Fruit fly (Drosophila melanogaster) whole organism, prepupa: ENCODE results near the gene Cpr65Az.

ENCODE experiments used
- Blimp-1 ChIP-seq: fragments of 200-800 bp; sonication (Bioruptor generic); optimal IDR thresholded peaks from 3 replicates; lab custom pipeline; 2017; ENCODE audit warnings: missing biosample characterization, missing genetic modification characterization, mild to moderate bottlenecking, moderate library complexity, missing genetic modification reagents
- CG10631 ChIP-seq: fragments of 200-800 bp; sonication (Bioruptor generic); optimal IDR thresholded peaks from 2 replicates; lab custom pipeline; 2016; ENCODE audit warnings: missing biosample characterization, missing genetic modification characterization
- CG10669 ChIP-seq: fragments of 200-800 bp; sonication (Bioruptor generic); optimal IDR thresholded peaks from 3 replicates; lab custom pipeline; 2018; ENCODE audit warnings: missing biosample characterization, mild to moderate bottlenecking, missing genetic modification characterization, moderate library complexity
- CG11294 ChIP-seq: fragments of 200-800 bp; sonication (Bioruptor generic); IDR thresholded peaks from 2 replicates; pipeline ENCODE4 v1.3.6; 2022; ENCODE audit warnings: missing biosample characterization, missing genetic modification characterization
- CG15336 ChIP-seq: fragments of 200-800 bp; sonication (Bioruptor generic); IDR thresholded peaks from 2 replicates; pipeline ENCODE4 v1.3.6; 2022; ENCODE audit warnings: missing biosample characterization, missing genetic modification characterization
- CG1621 ChIP-seq: fragments of 200-800 bp; sonication (Bioruptor generic); optimal IDR thresholded peaks from 3 replicates; lab custom pipeline; 2018; ENCODE audit warnings: missing biosample characterization, mild to moderate bottlenecking, missing genetic modification characterization
- CG16779 ChIP-seq: fragments of 200-800 bp; sonication (Bioruptor generic); optimal IDR thresholded peaks from 3 replicates; lab custom pipeline; 2017; ENCODE audit warnings: missing biosample characterization, mild to moderate bottlenecking, missing genetic modification characterization
- CG3032 ChIP-seq: fragments of 200-800 bp; optimal IDR thresholded peaks from 2 replicates; lab custom pipeline; 2019; ENCODE audit warnings: missing biosample characterization, mild to moderate bottlenecking, missing genetic modification characterization, moderate library complexity
- CG31627 ChIP-seq: fragments of 200-800 bp; sonication (Bioruptor generic); optimal IDR thresholded peaks from 3 replicates; lab custom pipeline; 2016; ENCODE audit warnings: missing biosample characterization, missing genetic modification characterization
- CG3919 ChIP-seq: fragments of 200-800 bp; sonication (Bioruptor generic); optimal IDR thresholded peaks from 3 replicates; lab custom pipeline; 2016; ENCODE audit warnings: missing biosample characterization, missing genetic modification characterization
- CG6163 ChIP-seq: fragments of 200-800 bp; sonication (Bioruptor generic); IDR thresholded peaks from 3 replicates; pipeline ENCODE4 v1.3.6; 2022; ENCODE audit warnings: missing biosample characterization, missing genetic modification characterization
- CG6276 ChIP-seq: fragments of 200-800 bp; sonication (Bioruptor generic); optimal IDR thresholded peaks from 2 replicates; lab custom pipeline; 2017; ENCODE audit warnings: missing biosample characterization, mild to moderate bottlenecking, missing genetic modification characterization
- CG6808 ChIP-seq: fragments of 200-800 bp; sonication (Bioruptor generic); optimal IDR thresholded peaks from 3 replicates; lab custom pipeline; 2017; ENCODE audit warnings: missing biosample characterization, missing genetic modification characterization, mild to moderate bottlenecking, moderate library complexity, missing genetic modification reagents
- CG6854 ChIP-seq: fragments of 200-800 bp; sonication (Bioruptor generic); optimal IDR thresholded peaks from 2 replicates; lab custom pipeline; 2017; ENCODE audit warnings: missing biosample characterization, mild to moderate bottlenecking, missing genetic modification characterization
- CG7368 ChIP-seq: fragments of 200-800 bp; sonication (Bioruptor generic); optimal IDR thresholded peaks from 3 replicates; lab custom pipeline; 2016; ENCODE audit warnings: missing biosample characterization, missing genetic modification characterization
- CG8119 ChIP-seq: fragments of 200-800 bp; sonication (Bioruptor generic); IDR thresholded peaks from 3 replicates; pipeline ENCODE4 v1.3.6; 2022; ENCODE audit warnings: missing biosample characterization, missing genetic modification characterization
- CG8319 ChIP-seq: fragments of 200-800 bp; sonication (Bioruptor generic); optimal IDR thresholded peaks from 3 replicates; lab custom pipeline; 2016; ENCODE audit warnings: missing biosample characterization, missing genetic modification characterization
- CG8632 ChIP-seq: fragments of 200-800 bp; sonication (Bioruptor generic); optimal IDR thresholded peaks from 3 replicates; lab custom pipeline; 2016; ENCODE audit warnings: missing biosample characterization, missing genetic modification characterization
- CG9139 ChIP-seq: fragments of 200-800 bp; sonication (Bioruptor generic); optimal IDR thresholded peaks from 3 replicates; lab custom pipeline; 2017; ENCODE audit warnings: missing biosample characterization, mild to moderate bottlenecking, missing genetic modification characterization
- Eip75B ChIP-seq: fragments of 200-800 bp; sonication (Bioruptor generic); optimal IDR thresholded peaks from 3 replicates; lab custom pipeline; 2016; ENCODE audit warnings: missing biosample characterization, missing genetic modification characterization
- Eip78C ChIP-seq: fragments of 200-800 bp; sonication (Bioruptor generic); peaks from one replicate; lab custom pipeline; 2016; ENCODE audit warnings: missing biosample characterization, missing genetic modification characterization
- Eip93F ChIP-seq: fragments of 200-800 bp; sonication (Bioruptor generic); optimal IDR thresholded peaks from 2 replicates; lab custom pipeline; 2016; ENCODE audit warnings: missing biosample characterization, mild to moderate bottlenecking, missing genetic modification characterization
- Hr38 ChIP-seq: sonication (Bioruptor generic); optimal IDR thresholded peaks from 2 replicates; lab custom pipeline; 2016; ENCODE audit warnings: missing biosample characterization, missing genetic modification characterization
- Hr4 ChIP-seq: fragments of 200-800 bp; sonication (Bioruptor generic); optimal IDR thresholded peaks from 3 replicates; lab custom pipeline; 2016; ENCODE audit warnings: missing biosample characterization, missing genetic modification characterization
- Met ChIP-seq: fragments of 200-800 bp; sonication (Bioruptor generic); optimal IDR thresholded peaks from 3 replicates; lab custom pipeline; 2016; ENCODE audit warnings: missing biosample characterization, missing genetic modification characterization
- OdsH ChIP-seq: fragments of 200-800 bp; sonication (Bioruptor generic); optimal IDR thresholded peaks from 3 replicates; lab custom pipeline; 2016; ENCODE audit warnings: missing biosample characterization, missing genetic modification characterization
- Sox14 ChIP-seq: fragments of 200-800 bp; sonication (Bioruptor generic); optimal IDR thresholded peaks from 3 replicates; lab custom pipeline; 2016; ENCODE audit warnings: missing biosample characterization, missing genetic modification characterization
- achi ChIP-seq: fragments of 200-800 bp; sonication (Bioruptor generic); optimal IDR thresholded peaks from 3 replicates; lab custom pipeline; 2016; ENCODE audit warnings: missing biosample characterization, missing genetic modification characterization
- acj6 ChIP-seq: fragments of 200-800 bp; sonication (Bioruptor generic); optimal IDR thresholded peaks from 3 replicates; lab custom pipeline; 2016; ENCODE audit warnings: missing biosample characterization, missing genetic modification characterization
- cyc ChIP-seq: fragments of 200-800 bp; sonication (Bioruptor generic); optimal IDR thresholded peaks from 3 replicates; lab custom pipeline; 2016; ENCODE audit warnings: missing biosample characterization, missing genetic modification characterization
- dsx ChIP-seq: fragments of 200-800 bp; optimal IDR thresholded peaks from 3 replicates; lab custom pipeline; 2019; ENCODE audit warnings: missing biosample characterization, mild to moderate bottlenecking, missing genetic modification characterization, moderate library complexity; ENCODE audit not compliant: poor library complexity, severe bottlenecking
- eg ChIP-seq: fragments of 200-800 bp; sonication (Bioruptor generic); IDR thresholded peaks from 3 replicates; pipeline ENCODE4 v1.3.6; 2022; ENCODE audit warnings: missing biosample characterization, missing genetic modification characterization
- esn ChIP-seq: fragments of 200-800 bp; sonication (Bioruptor generic); optimal IDR thresholded peaks from 2 replicates; lab custom pipeline; 2016; ENCODE audit warnings: missing biosample characterization, mild to moderate bottlenecking, missing genetic modification characterization, moderate library complexity
- fd59A ChIP-seq: fragments of 200-800 bp; sonication (Bioruptor generic); optimal IDR thresholded peaks from 2 replicates; lab custom pipeline; 2017; ENCODE audit warnings: missing biosample characterization, mild to moderate bottlenecking, missing genetic modification characterization, missing genetic modification reagents
- fd85E ChIP-seq: fragments of 200-800 bp; sonication (Bioruptor generic); optimal IDR thresholded peaks from 3 replicates; lab custom pipeline; 2016; ENCODE audit warnings: missing biosample characterization, missing genetic modification characterization
- fkh ChIP-seq: fragments of 200-800 bp; sonication (Bioruptor generic); optimal IDR thresholded peaks from 3 replicates; lab custom pipeline; 2017; ENCODE audit warnings: missing biosample characterization, mild to moderate bottlenecking, missing genetic modification characterization, moderate library complexity
- lz ChIP-seq: fragments of 200-800 bp; sonication (Bioruptor generic); optimal IDR thresholded peaks from 3 replicates; lab custom pipeline; 2016; ENCODE audit warnings: missing biosample characterization, missing genetic modification characterization
- pdm3 ChIP-seq: fragments of 200-800 bp; sonication (Bioruptor generic); optimal IDR thresholded peaks from 3 replicates; lab custom pipeline; 2016; ENCODE audit warnings: missing biosample characterization, missing genetic modification characterization
- spab ChIP-seq: fragments of 200-800 bp; sonication (Bioruptor generic); optimal IDR thresholded peaks from 2 replicates; lab custom pipeline; 2017; ENCODE audit warnings: missing biosample characterization, mild to moderate bottlenecking, missing genetic modification characterization, missing genetic modification reagents
- svp ChIP-seq: fragments of 200-800 bp; sonication (Bioruptor generic); peaks from one replicate; lab custom pipeline; 2016; ENCODE audit warnings: missing biosample characterization, missing genetic modification characterization
- topi ChIP-seq: fragments of 200-800 bp; sonication (Bioruptor generic); optimal IDR thresholded peaks from 3 replicates; lab custom pipeline; 2016; ENCODE audit warnings: missing biosample characterization, missing genetic modification characterization
- vri ChIP-seq: fragments of 200-800 bp; sonication (Bioruptor generic); optimal IDR thresholded peaks from 3 replicates; lab custom pipeline; 2016; ENCODE audit warnings: missing biosample characterization, mild to moderate bottlenecking, missing genetic modification characterization

Gene Cpr65Az

dm6 chr3L:6124616-6125408, 35.8 kb upstream of the Cpr65Az start:
- TF ChIP-seq CG11294 (no peak), OdsH (peak; percentile 15), CG6808 (peak; percentile 10), esn (GFP tag; lab: Kevin White, UChicago) (no peak), Eip75B (GFP tag; lab: Kevin White, UChicago) (peak; percentile 43), Hr38 (no peak), Blimp-1 (GFP tag; lab: Kevin White, UChicago) (peak; percentile 3), CG3919 (peak; percentile 72), CG8632 (no peak), fd85E (GFP tag; lab: Kevin White, UChicago) (no peak), svp (GFP tag; lab: Kevin White, UChicago) (peak; percentile 63), Met (peak; percentile 11), vri (GFP tag; lab: Kevin White, UChicago) (no peak), fkh (peak; percentile 48), Hr4 (GFP tag; lab: Kevin White, UChicago) (no peak), CG8119 (GFP tag; lab: Robert Waterston, UW) (no peak), Eip78C (GFP tag; lab: Kevin White, UChicago) (peak; percentile 87), CG15336 (GFP tag; lab: Robert Waterston, UW) (no peak), CG10669 (GFP tag; lab: Kevin White, UChicago) (peak; percentile 41), Eip93F (GFP tag; lab: Kevin White, UChicago) (no peak), topi (peak; percentile 41), lz (GFP tag; lab: Kevin White, UChicago) (peak; percentile 43), CG9139 (GFP tag; lab: Kevin White, UChicago) (no peak), CG6854 (GFP tag; lab: Kevin White, UChicago) (no peak), CG16779 (tag; lab: Kevin White, UChicago) (no peak), Sox14 (GFP tag; lab: Kevin White, UChicago) (no peak), CG7368 (GFP tag; lab: Kevin White, UChicago) (peak; percentile 29), CG8319 (GFP tag; lab: Kevin White, UChicago) (peak; percentile 12), CG1621 (tag; lab: Kevin White, UChicago) (no peak), cyc (GFP tag; lab: Kevin White, UChicago) (peak; percentile 26), pdm3 (GFP tag; lab: Kevin White, UChicago) (peak; percentile 3)

- TF ChIP-seq dsx (GFP tag; lab: Kevin White, UChicago) (no peak), CG6163 (GFP tag; lab: Robert Waterston, UW) (no peak), pdm3 (GFP tag; lab: Kevin White, UChicago) (no peak), fd85E (GFP tag; lab: Kevin White, UChicago) (no peak), CG3032 (no peak), CG6276 (GFP tag; lab: Kevin White, UChicago) (no peak), eg (GFP tag; lab: Robert Waterston, UW) (no peak), fd59A (no peak), Blimp-1 (GFP tag; lab: Kevin White, UChicago) (no peak), CG9139 (GFP tag; lab: Kevin White, UChicago) (no peak)
Measured at dm6 chr3L:6125409-6125689, 35.3 kb upstream of the Cpr65Az start.

dm6 chr3L:6129591-6129990, 31.0 kb upstream of the Cpr65Az start:
- TF ChIP-seq Met (no peak), Blimp-1 (GFP tag; lab: Kevin White, UChicago) (no peak), CG16779 (tag; lab: Kevin White, UChicago) (no peak), CG6808 (no peak), CG31627 (GFP tag; lab: Kevin White, UChicago) (no peak), eg (GFP tag; lab: Robert Waterston, UW) (no peak), svp (GFP tag; lab: Kevin White, UChicago) (no peak), CG10631 (GFP tag; lab: Kevin White, UChicago) (no peak), Sox14 (GFP tag; lab: Kevin White, UChicago) (no peak), CG6276 (GFP tag; lab: Kevin White, UChicago) (no peak), achi (GFP tag; lab: Kevin White, UChicago) (no peak), vri (GFP tag; lab: Kevin White, UChicago) (no peak), spab (GFP tag; lab: Kevin White, UChicago) (no peak), CG3032 (no peak), acj6 (GFP tag; lab: Kevin White, UChicago) (no peak)
